Worm (Caenorhabditis elegans): ENCODE measurements around the gene Y37D8A.19.

DNA sequence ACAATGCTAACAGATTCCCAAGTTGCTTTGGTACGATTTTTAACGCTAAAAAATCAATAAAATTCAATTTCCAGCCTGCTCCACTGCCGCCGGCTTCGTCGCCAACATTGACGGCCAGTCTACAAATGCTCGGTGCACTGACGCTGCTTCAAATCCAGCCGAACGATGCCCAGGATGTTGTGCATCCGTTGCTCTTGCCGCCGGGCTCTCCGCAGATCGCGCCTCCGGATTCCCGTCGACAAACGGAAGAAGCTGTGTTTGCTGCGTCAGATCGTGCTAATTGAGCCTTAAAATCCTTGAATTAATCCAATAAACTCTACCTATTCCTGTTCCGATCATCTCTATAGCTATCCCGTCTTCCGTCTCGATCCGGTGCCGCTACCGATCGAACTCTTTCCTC lies 1.4 kb downstream of the Y37D8A.19 start:
- TF ChIP-seq ceh-45 (GFP tag; IDR thresholded peaks at IDR 0.05) (no peak), hlh-30 (tag; optimal IDR thresholded peaks at IDR 0.05; ENCODE audit: insufficient read depth) (no peak)
